Worm (Caenorhabditis elegans) whole organism, mixed stage, embryonic: ENCODE data around the gene H20E11.1.

ENCODE experiments used
- blmp-1 ChIP-seq: fragments of 150-350 bp; optimal IDR thresholded peaks from 2 replicates; lab custom pipeline; 2014; ENCODE audit warnings: missing biosample characterization, missing genetic modification characterization
- ces-1 ChIP-seq: fragments of 150-350 bp; optimal IDR thresholded peaks from 2 replicates; lab custom pipeline; 2014; ENCODE audit warnings: missing biosample characterization, missing genetic modification reagents, missing genetic modification characterization
- elt-3 ChIP-seq: fragments of 150-350 bp; optimal IDR thresholded peaks from 2 replicates; lab custom pipeline; 2014; ENCODE audit warnings: missing biosample characterization, missing genetic modification characterization
- mep-1 ChIP-seq: fragments of 150-350 bp; optimal IDR thresholded peaks from 2 replicates; lab custom pipeline; 2017; ENCODE audit warnings: missing biosample characterization, missing genetic modification reagents, missing genetic modification characterization, inconsistent platforms
- nhr-12 ChIP-seq: fragments of 150-350 bp; optimal IDR thresholded peaks from 2 replicates; lab custom pipeline; 2014; ENCODE audit warnings: missing biosample characterization, missing genetic modification characterization
- nhr-28 ChIP-seq: fragments of 150-350 bp; optimal IDR thresholded peaks from 2 replicates; lab custom pipeline; 2014; ENCODE audit warnings: missing biosample characterization, missing genetic modification characterization
- nhr-76 ChIP-seq: sonication (generic microtip); optimal IDR thresholded peaks from 2 replicates; lab custom pipeline; 2017; ENCODE audit warnings: missing biosample characterization, missing genetic modification characterization
- pha-4 ChIP-seq: fragments of 150-350 bp; optimal IDR thresholded peaks from 2 replicates; lab custom pipeline; 2018; ENCODE audit warnings: missing biosample characterization, missing genetic modification reagents, missing genetic modification characterization
- snpc-4 ChIP-seq: fragments of 150-350 bp; optimal IDR thresholded peaks from 2 replicates; lab custom pipeline; 2014; ENCODE audit warnings: missing biosample characterization, missing genetic modification characterization
- tbx-8 ChIP-seq: fragments of 200-800 bp; sonication (Bioruptor generic); optimal IDR thresholded peaks from 2 replicates; lab custom pipeline; 2018; ENCODE audit warnings: mild to moderate bottlenecking, missing genetic modification characterization, moderate library complexity, missing compliant biosample characterization
- unc-39 ChIP-seq: fragments of 150-350 bp; optimal IDR thresholded peaks from 2 replicates; lab custom pipeline; 2014; ENCODE audit warnings: missing biosample characterization, missing genetic modification characterization
- unc-62 ChIP-seq: fragments of 150-350 bp; optimal IDR thresholded peaks from 2 replicates; lab custom pipeline; 2014; ENCODE audit warnings: missing biosample characterization, missing genetic modification reagents, missing genetic modification characterization
- ztf-11 ChIP-seq: fragments of 150-350 bp; optimal IDR thresholded peaks from 2 replicates; lab custom pipeline; 2014; ENCODE audit warnings: missing biosample characterization, missing genetic modification characterization

DNA sequence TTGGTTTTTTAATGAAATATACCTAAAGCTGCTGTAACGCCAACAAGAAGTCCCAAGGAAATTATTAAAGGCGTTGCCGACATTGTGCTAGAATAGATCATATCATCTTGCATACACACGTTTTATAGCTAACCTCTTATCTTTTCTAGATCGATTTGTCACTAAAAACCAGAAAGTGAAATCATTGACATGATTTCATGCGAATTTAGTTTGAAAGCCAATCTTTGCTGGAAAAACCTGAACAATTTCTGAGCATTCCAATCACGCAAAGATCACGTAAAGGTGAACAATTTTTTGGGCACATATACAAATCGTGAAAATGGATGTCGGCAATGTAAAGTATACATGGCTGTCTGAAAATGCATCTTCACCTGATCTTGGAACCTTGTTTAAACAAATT lies 7.5 kb upstream of the H20E11.1 start, which contains the start of gene C17H12.6:
- TF ChIP-seq unc-62 (GFP tag; lab: Kevin White, UChicago) = no peak
- TF ChIP-seq ztf-11 (tag; lab: Kevin White, UChicago) = no peak
- no peak for TF ChIP-seq elt-3 (tag; lab: Kevin White, UChicago)
- TF ChIP-seq unc-39 (tag; lab: Kevin White, UChicago) = no peak
- TF ChIP-seq nhr-28 (tag; lab: Kevin White, UChicago) = no peak
- TF ChIP-seq nhr-76 = no peak
- no peak for TF ChIP-seq tbx-8 (GFP tag; lab: Kevin White, UChicago)
- TF ChIP-seq mep-1 (tag; lab: Kevin White, UChicago) = no peak
- TF ChIP-seq snpc-4 (tag; lab: Kevin White, UChicago) = no peak
- TF ChIP-seq ces-1 (GFP tag; lab: Kevin White, UChicago) = no peak
- no peak for TF ChIP-seq nhr-12
- TF ChIP-seq blmp-1 (tag; lab: Kevin White, UChicago) = no peak
- TF ChIP-seq pha-4 = no peak
